Fruit fly (Drosophila melanogaster) whole organism, embryonic: ENCODE results near the gene Tace.

Experiments used
- Antp ChIP-seq: fragments of 200-800 bp; sonication (Bioruptor generic); optimal IDR thresholded peaks from 3 replicates; lab custom pipeline; 2016; ENCODE audit warnings: missing biosample characterization, missing genetic modification characterization
- Atf6 ChIP-seq: fragments of 200-800 bp; sonication (Bioruptor generic); IDR thresholded peaks from 2 replicates; pipeline ENCODE4 v1.3.6; 2022; ENCODE audit warnings: missing biosample characterization, missing genetic modification characterization
- CG10366 ChIP-seq: fragments of 200-800 bp; sonication (Bioruptor generic); IDR thresholded peaks from 2 replicates; pipeline ENCODE4 v1.3.6; 2022; ENCODE audit warnings: missing biosample characterization, missing genetic modification characterization
- CG11456 ChIP-seq: fragments of 200-800 bp; sonication (Bioruptor generic); IDR thresholded peaks from 3 replicates; pipeline ENCODE4 v1.3.6; 2022; ENCODE audit warnings: missing biosample characterization, missing genetic modification characterization
- CG12104 ChIP-seq: fragments of 200-800 bp; sonication (Bioruptor generic); optimal IDR thresholded peaks from 3 replicates; lab custom pipeline; 2016; ENCODE audit warnings: missing biosample characterization, missing genetic modification characterization
- CG12219 ChIP-seq: fragments of 200-800 bp; sonication (Bioruptor generic); optimal IDR thresholded peaks from 3 replicates; lab custom pipeline; 2018; ENCODE audit warnings: missing biosample characterization, mild to moderate bottlenecking, missing genetic modification characterization
- CG14441 ChIP-seq: fragments of 200-800 bp; sonication (Bioruptor generic); IDR thresholded peaks from 2 replicates; pipeline ENCODE4 v1.3.6; 2022; ENCODE audit warnings: missing biosample characterization, missing genetic modification characterization
- CG15073 ChIP-seq: fragments of 200-800 bp; sonication (Bioruptor generic); optimal IDR thresholded peaks from 2 replicates; lab custom pipeline; 2016; ENCODE audit warnings: missing biosample characterization, missing genetic modification characterization
- CG16863 ChIP-seq: fragments of 200-800 bp; sonication (Bioruptor generic); optimal IDR thresholded peaks from 3 replicates; lab custom pipeline; 2016; ENCODE audit warnings: missing biosample characterization, missing genetic modification characterization
- CG2116 ChIP-seq: fragments of 200-800 bp; sonication (Bioruptor generic); optimal IDR thresholded peaks from 3 replicates; lab custom pipeline; 2018; ENCODE audit warnings: missing biosample characterization, mild to moderate bottlenecking, missing genetic modification characterization
- CG2202 ChIP-seq: fragments of 200-800 bp; sonication (Bioruptor generic); optimal IDR thresholded peaks from 2 replicates; lab custom pipeline; 2018; ENCODE audit warnings: missing biosample characterization, mild to moderate bottlenecking, missing genetic modification characterization
- CG3065 ChIP-seq: fragments of 200-800 bp; sonication (Bioruptor generic); optimal IDR thresholded peaks from 2 replicates; lab custom pipeline; 2016; ENCODE audit warnings: missing biosample characterization, missing genetic modification characterization
- CG3163 ChIP-seq: fragments of 200-800 bp; sonication (Bioruptor generic); optimal IDR thresholded peaks from 3 replicates; lab custom pipeline; 2016; ENCODE audit warnings: missing biosample characterization, missing genetic modification characterization
- CG3847 ChIP-seq: fragments of 200-800 bp; sonication (Bioruptor generic); IDR thresholded peaks from 2 replicates; pipeline ENCODE4 v1.3.6; 2022; ENCODE audit warnings: missing biosample characterization, missing genetic modification characterization
- CG4617 ChIP-seq: fragments of 200-800 bp; sonication (Bioruptor generic); optimal IDR thresholded peaks from 3 replicates; lab custom pipeline; 2016; ENCODE audit warnings: missing biosample characterization, missing genetic modification characterization, borderline replicate concordance
- CG4707 ChIP-seq: fragments of 200-800 bp; sonication (Bioruptor generic); optimal IDR thresholded peaks from 2 replicates; lab custom pipeline; 2018; ENCODE audit warnings: missing biosample characterization, mild to moderate bottlenecking, missing genetic modification characterization, moderate library complexity
- CG4820 ChIP-seq: fragments of 200-800 bp; sonication (Bioruptor generic); optimal IDR thresholded peaks from 3 replicates; lab custom pipeline; 2016; ENCODE audit warnings: missing biosample characterization, missing genetic modification characterization
- CG6272 ChIP-seq: fragments of 200-800 bp; sonication (Bioruptor generic); IDR thresholded peaks from 2 replicates; pipeline ENCODE4 v1.3.6; 2022; ENCODE audit warnings: missing biosample characterization, missing genetic modification characterization
- CG6854 ChIP-seq: fragments of 200-800 bp; sonication (Bioruptor generic); optimal IDR thresholded peaks from 3 replicates; lab custom pipeline; 2017; ENCODE audit warnings: missing biosample characterization, mild to moderate bottlenecking, missing genetic modification characterization
- CG7928 ChIP-seq: fragments of 200-800 bp; sonication (Bioruptor generic); optimal IDR thresholded peaks from 2 replicates; lab custom pipeline; 2017; ENCODE audit warnings: missing biosample characterization, mild to moderate bottlenecking, missing genetic modification characterization
- CG8478 ChIP-seq: fragments of >200 bp; optimal IDR thresholded peaks from 2 replicates; lab custom pipeline; 2018
- CG9797 ChIP-seq: fragments of 200-800 bp; sonication (Bioruptor generic); optimal IDR thresholded peaks from 3 replicates; lab custom pipeline; 2018; ENCODE audit warnings: missing biosample characterization, mild to moderate bottlenecking, missing genetic modification characterization
- CrebB ChIP-seq: fragments of 200-800 bp; sonication (Bioruptor generic); optimal IDR thresholded peaks from 3 replicates; lab custom pipeline; 2018; ENCODE audit warnings: missing biosample characterization, mild to moderate bottlenecking, missing genetic modification characterization
- Deaf1 ChIP-seq: fragments of 200-800 bp; optimal IDR thresholded peaks from 3 replicates; lab custom pipeline; 2019; ENCODE audit warnings: missing biosample characterization, mild to moderate bottlenecking, missing genetic modification characterization, moderate library complexity
- Dip3 ChIP-seq: fragments of 200-800 bp; sonication (Bioruptor generic); optimal IDR thresholded peaks from 3 replicates; lab custom pipeline; 2016; ENCODE audit warnings: missing biosample characterization, missing genetic modification characterization
- Fer3 ChIP-seq: fragments of 200-800 bp; sonication (Bioruptor generic); optimal IDR thresholded peaks from 2 replicates; lab custom pipeline; 2018; ENCODE audit warnings: missing biosample characterization, mild to moderate bottlenecking, missing genetic modification characterization, moderate library complexity
- GATAe ChIP-seq: fragments of 200-800 bp; sonication (Bioruptor generic); conservative IDR thresholded peaks from 2 replicates; pipeline ENCODE4 v1.3.6; 2022; ENCODE audit warnings: missing biosample characterization, missing genetic modification characterization
- HLH3B ChIP-seq: fragments of 200-800 bp; sonication (Bioruptor generic); IDR thresholded peaks from 2 replicates; pipeline ENCODE4 v1.3.6; 2022; ENCODE audit warnings: missing biosample characterization, missing genetic modification characterization
- Nf-YB ChIP-seq: fragments of 200-800 bp; sonication (Bioruptor generic); optimal IDR thresholded peaks from 3 replicates; lab custom pipeline; 2019; ENCODE audit warnings: missing biosample characterization, mild to moderate bottlenecking, missing genetic modification characterization, moderate library complexity
- Optix ChIP-seq: fragments of 200-800 bp; sonication (Bioruptor generic); IDR thresholded peaks from 3 replicates; pipeline ENCODE4 v1.3.6; 2022; ENCODE audit warnings: missing biosample characterization, missing genetic modification characterization
- PHDP ChIP-seq: fragments of 200-800 bp; sonication (Bioruptor generic); optimal IDR thresholded peaks from 3 replicates; lab custom pipeline; 2018; ENCODE audit warnings: missing biosample characterization, mild to moderate bottlenecking, missing genetic modification characterization, moderate library complexity
- Pdp1 ChIP-seq, 2 experiments: fragments of 200-800 bp; sonication (Bioruptor generic); optimal IDR thresholded peaks; 3 replicates each; lab custom pipeline; 2016; ENCODE audit warnings: missing biosample characterization in 2 of 2, missing genetic modification characterization in 2 of 2, mild to moderate bottlenecking in 1 of 2, moderate library complexity in 1 of 2
- Stat92E ChIP-seq, 3 experiments: fragments of >200 bp in 2 of 3; fragments of 200-800 bp in 1 of 3; sonication (Bioruptor generic) in 1 of 3; optimal IDR thresholded peaks; 2 replicates each; lab custom pipeline; 2017 to 2019; ENCODE audit warnings: missing biosample characterization in 3 of 3, missing genetic modification characterization in 3 of 3, mild to moderate bottlenecking in 1 of 3, moderate library complexity in 1 of 3
- Vsx1 ChIP-seq: fragments of 200-800 bp; sonication (Bioruptor generic); optimal IDR thresholded peaks from 2 replicates; lab custom pipeline; 2017; ENCODE audit warnings: missing biosample characterization, mild to moderate bottlenecking, missing genetic modification characterization, missing genetic modification reagents
- al ChIP-seq: fragments of 200-800 bp; sonication (Bioruptor generic); IDR thresholded peaks from 2 replicates; pipeline ENCODE4 v1.3.6; 2022; ENCODE audit warnings: missing biosample characterization, missing genetic modification characterization
- ash1 ChIP-seq: fragments of 200-800 bp; sonication (Bioruptor generic); optimal IDR thresholded peaks from 2 replicates; lab custom pipeline; 2018; ENCODE audit warnings: missing biosample characterization, mild to moderate bottlenecking, missing genetic modification characterization
- crol ChIP-seq: fragments of 200-800 bp; sonication (Bioruptor generic); IDR thresholded peaks from 2 replicates; pipeline ENCODE4 v1.3.6; 2022; ENCODE audit warnings: missing biosample characterization, missing genetic modification characterization
- cwo ChIP-seq: fragments of 200-800 bp; sonication (Bioruptor generic); optimal IDR thresholded peaks from 3 replicates; lab custom pipeline; 2017; ENCODE audit warnings: missing biosample characterization, missing genetic modification characterization, mild to moderate bottlenecking, moderate library complexity, missing genetic modification reagents
- fd102C ChIP-seq: fragments of 200-800 bp; sonication (Bioruptor generic); optimal IDR thresholded peaks from 2 replicates; lab custom pipeline; 2018; ENCODE audit warnings: missing biosample characterization, mild to moderate bottlenecking, missing genetic modification characterization, moderate library complexity
- fru ChIP-seq: fragments of >200 bp; optimal IDR thresholded peaks from 2 replicates; lab custom pipeline; 2017
- gt ChIP-seq: fragments of 200-800 bp; sonication (Bioruptor generic); IDR thresholded peaks from 2 replicates; pipeline ENCODE4 v1.3.6; 2022; ENCODE audit warnings: missing biosample characterization, missing genetic modification characterization
- h ChIP-seq: fragments of >200 bp; optimal IDR thresholded peaks from 2 replicates; lab custom pipeline; 2017
- jumu ChIP-seq: fragments of 200-800 bp; sonication (Bioruptor generic); optimal IDR thresholded peaks from 3 replicates; lab custom pipeline; 2016; ENCODE audit warnings: missing biosample characterization, missing genetic modification characterization
- lab ChIP-seq: fragments of 200-800 bp; sonication (Bioruptor generic); optimal IDR thresholded peaks from 3 replicates; lab custom pipeline; 2017; ENCODE audit warnings: missing biosample characterization, missing genetic modification characterization, mild to moderate bottlenecking, moderate library complexity, missing genetic modification reagents
- lmd ChIP-seq: fragments of 200-800 bp; sonication (Bioruptor generic); IDR thresholded peaks from 2 replicates; pipeline ENCODE4 v1.3.6; 2022; ENCODE audit warnings: missing biosample characterization, missing genetic modification characterization
- mld ChIP-seq: fragments of 200-800 bp; sonication (Bioruptor generic); IDR thresholded peaks from 3 replicates; pipeline ENCODE4 v1.3.6; 2022; ENCODE audit warnings: missing biosample characterization, missing genetic modification characterization; ENCODE audit not compliant: partially characterized antibody
- org-1 ChIP-seq: fragments of 200-800 bp; sonication (Bioruptor generic); optimal IDR thresholded peaks from 2 replicates; lab custom pipeline; 2017; ENCODE audit warnings: missing biosample characterization, missing genetic modification characterization
- ro ChIP-seq: fragments of 200-800 bp; sonication (Bioruptor generic); IDR thresholded peaks from 2 replicates; pipeline ENCODE4 v1.3.6; 2022; ENCODE audit warnings: missing biosample characterization, missing genetic modification characterization
- sens ChIP-seq: fragments of 200-800 bp; sonication (Bioruptor generic); peaks from one replicate; lab custom pipeline; 2016; ENCODE audit warnings: missing biosample characterization, missing genetic modification characterization
- ssp ChIP-seq: fragments of 200-800 bp; sonication (Bioruptor generic); IDR thresholded peaks from 2 replicates; pipeline ENCODE4 v1.3.6; 2022; ENCODE audit warnings: missing biosample characterization, missing genetic modification characterization
- tio ChIP-seq: fragments of 200-800 bp; sonication (Bioruptor generic); optimal IDR thresholded peaks from 2 replicates; lab custom pipeline; 2017; ENCODE audit warnings: missing biosample characterization, missing genetic modification characterization, inconsistent platforms

Gene Tace

dm6 chr3R:30043139-30043744 lies 42.9 kb downstream of the Tace start, which contains the start of gene Sry-delta (continued):
- TF ChIP-seq jumu (peak; percentile 86), CG10366 (peak; percentile 70), Atf6 (GFP tag; lab: Robert Waterston, UW) (peak; percentile 80), CG15073 (GFP tag; lab: Kevin White, UChicago) (peak; percentile 3), crol (GFP tag; lab: Robert Waterston, UW) (no peak), Stat92E (GFP tag; optimal IDR thresholded peaks at IDR 0.05; lab: Kevin White, UChicago) (no peak), ash1 (GFP tag; lab: Kevin White, UChicago) (peak; percentile 84), CrebB (tag; lab: Kevin White, UChicago) (peak; percentile 71), ro (GFP tag; lab: Robert Waterston, UW) (no peak), fd102C (peak; percentile 44), tio (no peak), CG14441 (GFP tag; lab: Robert Waterston, UW) (peak; percentile 78), Deaf1 (tag; lab: Kevin White, UChicago) (no peak), HLH3B (GFP tag; lab: Robert Waterston, UW) (peak; percentile 63), CG9797 (GFP tag; lab: Kevin White, UChicago) (peak; percentile 66), lmd (GFP tag; lab: Robert Waterston, UW) (peak; percentile 62; the same call in 1 of the 2 replicates), CG4820 (peak; percentile 65), CG12104 (GFP tag; lab: Kevin White, UChicago) (peak; percentile 54), Optix (GFP tag; lab: Robert Waterston, UW) (peak; percentile 68), Pdp1 (GFP tag; optimal IDR thresholded peaks at IDR 0.05; lab: Kevin White, UChicago) (peak; percentile 85 to 96), PHDP (tag; lab: Kevin White, UChicago) (peak; percentile 72), CG8478 (lab: Kevin White, UChicago) (no peak), h (no peak), Nf-YB (GFP tag; lab: Kevin White, UChicago) (no peak), GATAe (peak; percentile 22; the same call in 1 of the 2 replicates), CG3065 (GFP tag; lab: Kevin White, UChicago) (peak; percentile 45), CG4617 (peak; percentile 98), cwo (GFP tag; lab: Kevin White, UChicago) (no peak), Vsx1 (GFP tag; lab: Kevin White, UChicago) (no peak), CG16863 (GFP tag; lab: Kevin White, UChicago) (peak; percentile 53), fru (no peak), CG2116 (GFP tag; lab: Kevin White, UChicago) (peak; percentile 100), CG12219 (peak; percentile 23), CG6272 (GFP tag; lab: Robert Waterston, UW) (peak; percentile 69), CG7928 (peak; percentile 100), CG4707 (GFP tag; lab: Kevin White, UChicago) (peak; percentile 31), lab (GFP tag; lab: Kevin White, UChicago) (no peak), CG3847 (GFP tag; lab: Robert Waterston, UW) (peak; percentile 69), sens (GFP tag; lab: Kevin White, UChicago) (peak; percentile 96), Antp (GFP tag; lab: Kevin White, UChicago) (peak; percentile 92), mld (GFP tag; lab: Robert Waterston, UW) (peak; percentile 41; the same call in 1 of the 3 replicates), CG11456 (peak; percentile 94), CG6854 (no peak), CG2202 (tag; lab: Kevin White, UChicago) (peak; percentile 48), Dip3 (GFP tag; lab: Kevin White, UChicago) (peak; percentile 87), ssp (peak; percentile 83), gt (no peak), org-1 (no peak), Fer3 (tag; lab: Kevin White, UChicago) (peak; percentile 75), al (GFP tag; lab: Robert Waterston, UW) (peak; percentile 80), CG3163 (GFP tag; lab: Kevin White, UChicago) (peak; percentile 60)
